Worm (Caenorhabditis elegans): ENCODE measurements around the gene cutl-9.

DNA sequence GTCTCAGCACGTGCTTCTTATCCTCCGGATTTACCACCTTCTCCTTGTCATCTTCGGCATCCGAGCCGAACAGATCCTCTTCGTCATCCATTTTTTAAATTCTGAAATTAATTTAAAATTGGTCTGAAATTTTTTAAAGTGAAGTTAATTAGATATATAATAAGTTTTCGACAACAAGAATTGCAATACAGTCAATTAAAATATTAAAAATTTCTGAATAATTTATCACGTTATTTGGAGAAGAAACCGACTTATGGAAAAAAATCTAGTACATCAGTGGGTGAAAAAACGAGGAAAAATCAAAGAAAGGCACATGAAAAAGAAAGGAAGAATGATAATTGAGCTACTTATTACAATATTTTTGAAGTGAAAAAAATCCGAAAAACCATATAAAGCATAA, 16.6 kb upstream of the cutl-9 start, which contains the start of gene taf-13:
- no peak for TF ChIP-seq ets-7 (tag; optimal IDR thresholded peaks at IDR 0.05)
- TF ChIP-seq ama-1 (optimal IDR thresholded peaks at IDR 0.05), result no peak
- TF ChIP-seq hmbx-1 (tag; optimal IDR thresholded peaks at IDR 0.05), result no peak
- TF ChIP-seq pes-1 (GFP tag; IDR thresholded peaks at IDR 0.05), result no peak
- TF ChIP-seq B0310.2 (tag; optimal IDR thresholded peaks at IDR 0.05), result no peak
- TF ChIP-seq flt-1 (GFP tag; IDR thresholded peaks at IDR 0.05), result no peak
